Fruit fly (Drosophila melanogaster): ENCODE measurements around the gene Sry-beta.

Sry-beta gene

DNA sequence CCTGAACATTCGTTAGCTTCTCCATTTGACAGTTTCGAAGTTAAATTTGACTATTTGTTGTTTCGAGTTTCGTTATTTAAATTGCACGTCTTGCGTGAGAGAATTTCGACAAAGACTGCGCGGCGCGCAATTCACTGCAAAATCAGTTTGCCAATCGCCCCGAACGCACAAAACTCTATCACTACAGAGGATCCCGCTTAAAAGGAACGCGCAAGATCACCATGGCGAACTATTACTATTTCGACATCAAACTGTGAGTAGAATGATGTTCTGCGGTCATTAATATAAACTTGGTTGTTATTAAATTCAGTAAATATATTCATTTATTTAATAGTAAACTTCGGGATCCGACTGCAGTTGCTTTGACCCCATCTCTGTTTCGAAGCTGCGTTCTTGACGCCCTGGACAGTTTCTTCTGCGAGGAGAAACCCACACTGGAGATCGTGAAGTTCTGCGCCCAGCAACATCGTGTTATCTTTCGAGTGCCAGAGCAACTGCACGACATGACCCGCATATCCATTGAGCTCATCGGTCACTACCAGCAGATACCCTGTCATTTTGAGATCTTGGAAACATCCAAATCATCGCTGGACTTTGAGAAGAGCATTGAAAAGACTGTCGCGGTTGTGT is 16.5 kb downstream of the Sry-beta start, which contains the start of the genes Rpp14b and spn-A (continued):
- TF ChIP-seq nerfin-1 (tag; optimal IDR thresholded peaks at IDR 0.05) (no peak), CG7928 (GFP tag; optimal IDR thresholded peaks at IDR 0.05) (no peak), Hr78 (GFP tag; optimal IDR thresholded peaks at IDR 0.05) (no peak), Fer1 (GFP tag; optimal IDR thresholded peaks at IDR 0.05) (no peak), CG6813 (GFP tag; optimal IDR thresholded peaks at IDR 0.05) (no peak), Mad (GFP tag; optimal IDR thresholded peaks at IDR 0.05) (peak; percentile 13), CG3995 (GFP tag; optimal IDR thresholded peaks at IDR 0.05) (peak; percentile 1), crp (GFP tag; optimal IDR thresholded peaks at IDR 0.05) (no peak), CG1647 (GFP tag; optimal IDR thresholded peaks at IDR 0.05) (no peak), NC2α (GFP tag; optimal IDR thresholded peaks at IDR 0.05) (no peak), CG8290 (GFP tag; optimal IDR thresholded peaks at IDR 0.05) (no peak), CG8290 (tag; optimal IDR thresholded peaks at IDR 0.05) (peak in 1 of 2 experiments; percentile 61), Deaf1 (tag; optimal IDR thresholded peaks at IDR 0.05) (no peak), Meics (GFP tag; optimal IDR thresholded peaks at IDR 0.05) (peak; percentile 30), maf-S (GFP tag; optimal IDR thresholded peaks at IDR 0.05) (no peak), Usf (GFP tag; optimal IDR thresholded peaks at IDR 0.05) (no peak), CG2202 (tag; optimal IDR thresholded peaks at IDR 0.05) (no peak), ken (GFP tag; IDR thresholded peaks at IDR 0.05) (peak; percentile 29; the same call in 1 of the 3 replicates), prd (optimal IDR thresholded peaks at IDR 0.05) (no peak), prd (GFP tag; IDR thresholded peaks at IDR 0.05) (peak; percentile 56; the same call in 2 of the 3 replicates), CG15696 (tag; optimal IDR thresholded peaks at IDR 0.05) (peak; percentile 15), CG16815 (GFP tag; optimal IDR thresholded peaks at IDR 0.05) (peak; percentile 17), Ravus (GFP tag; IDR thresholded peaks at IDR 0.05) (no peak), E2f1 (GFP tag; IDR thresholded peaks at IDR 0.05) (peak; percentile 32; the same call in 1 of the 2 replicates), lola (GFP tag; optimal IDR thresholded peaks at IDR 0.05) (no peak), CG8089 (GFP tag; optimal IDR thresholded peaks at IDR 0.05) (no peak), Dek (tag; optimal IDR thresholded peaks at IDR 0.05) (peak; percentile 17), CG4404 (GFP tag; IDR thresholded peaks at IDR 0.05) (peak; percentile 44; the same call in 1 of the 2 replicates), tio (GFP tag; optimal IDR thresholded peaks at IDR 0.05) (no peak), Sox102F (GFP tag; optimal IDR thresholded peaks at IDR 0.05) (no peak), CG14441 (GFP tag; IDR thresholded peaks at IDR 0.05) (peak; percentile 41; the same call in 1 of the 2 replicates), gcm (GFP tag; optimal IDR thresholded peaks at IDR 0.05) (peak; percentile 89), esg (GFP tag; conservative IDR thresholded peaks at IDR 0.05) (no peak), Neu2 (GFP tag; optimal IDR thresholded peaks at IDR 0.05; ENCODE audit: borderline replicate concordance) (no peak), Sin3A (optimal IDR thresholded peaks at IDR 0.05) (peak; percentile 0), gem (tag; optimal IDR thresholded peaks at IDR 0.05) (peak; percentile 43), stc (GFP tag; IDR thresholded peaks at IDR 0.05) (0 out of 2 replicates have a peak, but pooled peaks have one; percentile 24), grn (GFP tag; optimal IDR thresholded peaks at IDR 0.05) (no peak), ems (GFP tag; optimal IDR thresholded peaks at IDR 0.05) (no peak), Elba2 (GFP tag; optimal IDR thresholded peaks at IDR 0.05) (no peak), ranshi (GFP tag; IDR thresholded peaks at IDR 0.05) (no peak), lbe (GFP tag; optimal IDR thresholded peaks at IDR 0.05) (no peak), NC2β (GFP tag; optimal IDR thresholded peaks at IDR 0.05) (no peak), CG33557 (GFP tag; optimal IDR thresholded peaks at IDR 0.05) (no peak), zf30C (GFP tag; optimal IDR thresholded peaks at IDR 0.05) (no peak), HLH3B (GFP tag; IDR thresholded peaks at IDR 0.05) (no peak), Xbp1 (GFP tag; optimal IDR thresholded peaks at IDR 0.05) (peak; percentile 59), Dref (GFP tag; IDR thresholded peaks at IDR 0.05) (no peak), amos (GFP tag; IDR thresholded peaks at IDR 0.05; ENCODE audit: partially characterized antibody) (no peak; the same call in 1 of the 2 replicates), CG31224 (GFP tag; IDR thresholded peaks at IDR 0.05) (no peak), CG11560 (tag; IDR thresholded peaks at IDR 0.05) (no peak)

All from whole organism, embryonic.